Fruit fly (Drosophila melanogaster) S2 (cell line): Measurements from ENCODE around the gene GV1.

ENCODE experiments used
- CG8478 ChIP-seq: fragments of >200 bp; optimal IDR thresholded peaks from 2 replicates; lab custom pipeline; 2018
- CTCF ChIP-seq, 2 experiments: fragments of >200 bp; optimal IDR thresholded peaks; 2 replicates each; lab custom pipeline; 2018

DNA sequence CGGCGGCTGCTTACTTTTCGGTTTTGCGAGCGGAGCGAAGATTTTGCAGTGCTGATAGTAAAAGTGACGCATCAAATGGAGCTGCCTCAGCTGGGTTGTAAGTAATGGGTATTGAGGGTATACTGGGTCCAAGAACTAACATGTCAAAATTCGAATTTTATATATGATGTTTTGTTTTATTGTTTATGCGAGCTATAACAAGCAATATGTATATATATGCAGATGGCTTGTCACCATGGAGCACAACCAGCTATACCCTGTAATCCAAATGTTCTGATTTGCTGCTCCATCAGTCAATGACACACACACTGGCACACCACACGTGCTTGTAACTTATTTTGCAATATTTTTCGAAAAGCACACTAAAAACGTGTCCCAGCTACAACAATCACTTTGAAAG, 19.2 kb downstream of the GV1 start:
- TF ChIP-seq CG8478 (lab: Kevin White, UChicago) (no peak), CTCF (optimal IDR thresholded peaks at IDR 0.05; lab: Kevin White, UChicago) (no peak)
